Worm (Caenorhabditis elegans) whole organism, young adult: ENCODE results near the gene C56C10.6.

Source experiments
- B0035.1 ChIP-seq: sonication (generic microtip); optimal IDR thresholded peaks from 2 replicates; lab custom pipeline; 2016; ENCODE audit warnings: missing genetic modification characterization, mild to moderate bottlenecking, missing compliant biosample characterization, missing genotype, missing genetic modification reagents
- C06A6.2 ChIP-seq: fragments of 200-800 bp; sonication (Bioruptor generic); conservative IDR thresholded peaks from 2 replicates; pipeline ENCODE4 v1.3.6; 2022; ENCODE audit warnings: missing genetic modification characterization, missing compliant biosample characterization
- F10E7.11 ChIP-seq: sonication (generic microtip); optimal IDR thresholded peaks from 2 replicates; lab custom pipeline; 2017; ENCODE audit warnings: mild to moderate bottlenecking, missing genetic modification characterization, moderate library complexity, missing compliant biosample characterization
- F22D6.2 ChIP-seq: sonication (generic microtip); optimal IDR thresholded peaks from 2 replicates; lab custom pipeline; 2016; ENCODE audit warnings: mild to moderate bottlenecking, missing genetic modification characterization, missing compliant biosample characterization
- F39B2.1 ChIP-seq: fragments of 200-800 bp; sonication (Bioruptor generic); IDR thresholded peaks from 2 replicates; pipeline ENCODE4 v1.3.6; 2022; ENCODE audit warnings: missing genetic modification reagents, missing genetic modification characterization, missing compliant biosample characterization
- F49E8.2 ChIP-seq: sonication (generic microtip); optimal IDR thresholded peaks from 3 replicates; lab custom pipeline; 2017; ENCODE audit warnings: missing genetic modification characterization, mild to moderate bottlenecking, missing compliant biosample characterization, antibody characterized with exemption, moderate library complexity; ENCODE audit not compliant: insufficient read depth
- F52B5.7 ChIP-seq: sonication (generic microtip); optimal IDR thresholded peaks from 2 replicates; lab custom pipeline; 2016; ENCODE audit warnings: mild to moderate bottlenecking, missing genetic modification characterization, missing compliant biosample characterization
- K12H6.12 ChIP-seq: fragments of 200-800 bp; sonication (Bioruptor generic); optimal IDR thresholded peaks from 2 replicates; lab custom pipeline; 2018; ENCODE audit warnings: mild to moderate bottlenecking, missing genetic modification characterization, missing compliant biosample characterization
- ZK185.1 ChIP-seq: sonication (generic microtip); optimal IDR thresholded peaks from 2 replicates; lab custom pipeline; 2016; ENCODE audit warnings: mild to moderate bottlenecking, missing genetic modification characterization, missing compliant biosample characterization; ENCODE audit not compliant: poor library complexity, severe bottlenecking
- akir-1 ChIP-seq: fragments of 200-800 bp; sonication (Bioruptor generic); optimal IDR thresholded peaks from 2 replicates; lab custom pipeline; 2018; ENCODE audit warnings: mild to moderate bottlenecking, missing genetic modification characterization, moderate library complexity, missing compliant biosample characterization
- ama-1 ChIP-seq, 3 experiments: fragments of 150-350 bp in 1 of 3; sonication (generic microtip) in 2 of 3; optimal IDR thresholded peaks; 2 replicates each; lab custom pipeline; 2014 to 2018; ENCODE audit warnings: missing biosample characterization in 2 of 3, missing genetic modification characterization in 2 of 3, missing genetic modification reagents in 2 of 3
- attf-6 ChIP-seq: fragments of 200-800 bp; sonication (Bioruptor generic); IDR thresholded peaks from 2 replicates; pipeline ENCODE4 v1.3.6; 2022; ENCODE audit warnings: missing genetic modification reagents, missing genetic modification characterization, missing compliant biosample characterization
- cebp-2 ChIP-seq: fragments of 200-800 bp; sonication (Bioruptor generic); IDR thresholded peaks from 2 replicates; pipeline ENCODE4 v1.3.6; 2022; ENCODE audit warnings: missing genetic modification characterization, missing compliant biosample characterization
- ceh-27 ChIP-seq: fragments of 200-800 bp; sonication (Bioruptor generic); optimal IDR thresholded peaks from 2 replicates; lab custom pipeline; 2018; ENCODE audit warnings: mild to moderate bottlenecking, missing genetic modification characterization, moderate library complexity, missing compliant biosample characterization
- ceh-40 ChIP-seq: fragments of 200-800 bp; sonication (Bioruptor generic); IDR thresholded peaks from 2 replicates; pipeline ENCODE4 v1.3.6; 2022; ENCODE audit warnings: missing genetic modification characterization, missing compliant biosample characterization
- ceh-79 ChIP-seq: sonication (generic microtip); optimal IDR thresholded peaks from 2 replicates; lab custom pipeline; 2017; ENCODE audit warnings: mild to moderate bottlenecking, missing genetic modification characterization, missing compliant biosample characterization
- ceh-91 ChIP-seq: fragments of 200-800 bp; sonication (Bioruptor generic); IDR thresholded peaks from 2 replicates; pipeline ENCODE4 v1.3.6; 2022; ENCODE audit warnings: missing genetic modification reagents, missing genetic modification characterization, missing compliant biosample characterization
- die-1 ChIP-seq: sonication (generic microtip); optimal IDR thresholded peaks from 2 replicates; lab custom pipeline; 2016; ENCODE audit warnings: missing genotype, mild to moderate bottlenecking, missing genetic modification characterization, missing compliant biosample characterization
- dox-1 ChIP-seq: fragments of 200-800 bp; sonication (Bioruptor generic); IDR thresholded peaks from 2 replicates; pipeline ENCODE4 v1.3.6; 2022; ENCODE audit warnings: missing genetic modification reagents, missing genetic modification characterization, missing compliant biosample characterization
- dpff-1 ChIP-seq: sonication (generic microtip); optimal IDR thresholded peaks from 2 replicates; lab custom pipeline; 2017; ENCODE audit warnings: mild to moderate bottlenecking, missing genetic modification characterization, missing compliant biosample characterization
- efl-1 ChIP-seq: fragments of 150-350 bp; optimal IDR thresholded peaks from 2 replicates; lab custom pipeline; 2014; ENCODE audit warnings: missing biosample characterization, missing genetic modification reagents, missing genetic modification characterization
- egl-18 ChIP-seq: fragments of 200-800 bp; sonication (Bioruptor generic); IDR thresholded peaks from 2 replicates; pipeline ENCODE4 v1.3.6; 2022; ENCODE audit warnings: missing genetic modification reagents, missing genetic modification characterization, missing compliant biosample characterization
- egl-44 ChIP-seq: fragments of 200-800 bp; sonication (Bioruptor generic); IDR thresholded peaks from 2 replicates; pipeline ENCODE4 v1.3.6; 2022; ENCODE audit warnings: missing genetic modification reagents, missing genetic modification characterization, missing compliant biosample characterization
- gei-17 ChIP-seq: fragments of 200-800 bp; sonication (Bioruptor generic); optimal IDR thresholded peaks from 2 replicates; lab custom pipeline; 2018; ENCODE audit warnings: mild to moderate bottlenecking, missing genetic modification characterization, missing compliant biosample characterization
- him-1 ChIP-seq: sonication (generic microtip); optimal IDR thresholded peaks from 2 replicates; lab custom pipeline; 2016; ENCODE audit warnings: missing genotype, missing genetic modification reagents, missing genetic modification characterization, missing compliant biosample characterization
- hmg-20 ChIP-seq: fragments of 200-800 bp; sonication (Bioruptor generic); IDR thresholded peaks from 2 replicates; pipeline ENCODE4 v1.3.6; 2022; ENCODE audit warnings: missing genetic modification reagents, missing genetic modification characterization, missing compliant biosample characterization
- lin-26 ChIP-seq: fragments of 200-800 bp; sonication (Bioruptor generic); IDR thresholded peaks from 2 replicates; pipeline ENCODE4 v1.3.6; 2022; ENCODE audit warnings: missing genetic modification reagents, missing genetic modification characterization, missing compliant biosample characterization
- lin-54 ChIP-seq: fragments of 200-800 bp; sonication (Bioruptor generic); optimal IDR thresholded peaks from 2 replicates; lab custom pipeline; 2018; ENCODE audit warnings: mild to moderate bottlenecking, missing genetic modification characterization, missing compliant biosample characterization
- lir-1 ChIP-seq: fragments of 200-800 bp; sonication (Bioruptor generic); conservative IDR thresholded peaks from 2 replicates; pipeline ENCODE4 v1.3.6; 2022; ENCODE audit warnings: missing genetic modification reagents, missing genetic modification characterization, missing compliant biosample characterization
- lsy-27 ChIP-seq: sonication (generic microtip); optimal IDR thresholded peaks from 2 replicates; lab custom pipeline; 2017; ENCODE audit warnings: missing genetic modification characterization, mild to moderate bottlenecking, missing compliant biosample characterization, antibody characterized with exemption, missing genotype, borderline replicate concordance; ENCODE audit not compliant: insufficient read depth
- madf-10 ChIP-seq: sonication (generic microtip); optimal IDR thresholded peaks from 2 replicates; lab custom pipeline; 2016; ENCODE audit warnings: mild to moderate bottlenecking, missing genetic modification characterization, missing compliant biosample characterization
- madf-3 ChIP-seq: fragments of 200-800 bp; sonication (Bioruptor generic); IDR thresholded peaks from 2 replicates; pipeline ENCODE4 v1.3.6; 2022; ENCODE audit warnings: missing genetic modification reagents, missing genetic modification characterization, missing compliant biosample characterization
- mes-4 ChIP-seq: sonication (generic microtip); optimal IDR thresholded peaks from 2 replicates; lab custom pipeline; 2016; ENCODE audit warnings: missing genotype, missing genetic modification characterization, missing compliant biosample characterization
- nfya-1 ChIP-seq: sonication (generic microtip); optimal IDR thresholded peaks from 2 replicates; lab custom pipeline; 2017; ENCODE audit warnings: antibody characterized with exemption, missing compliant biosample characterization, missing genetic modification characterization, borderline replicate concordance; ENCODE audit not compliant: insufficient read depth
- nhr-27 ChIP-seq: fragments of 200-800 bp; sonication (Bioruptor generic); optimal IDR thresholded peaks from 2 replicates; lab custom pipeline; 2018; ENCODE audit warnings: mild to moderate bottlenecking, missing genetic modification characterization, moderate library complexity, missing compliant biosample characterization
- rec-8 ChIP-seq, 2 experiments: sonication (generic microtip); optimal IDR thresholded peaks; 2 replicates each; lab custom pipeline; 2016; ENCODE audit warnings: mild to moderate bottlenecking in 2 of 2, missing genetic modification characterization in 2 of 2, missing genetic modification reagents in 2 of 2, missing genotype in 2 of 2, missing biosample characterization in 1 of 2, missing compliant biosample characterization in 1 of 2, moderate library complexity in 1 of 2
- repo-1 ChIP-seq: sonication (generic microtip); optimal IDR thresholded peaks from 2 replicates; lab custom pipeline; 2017; ENCODE audit warnings: mild to moderate bottlenecking, missing genetic modification characterization, missing compliant biosample characterization
- snpc-1.1 ChIP-seq: sonication (generic microtip); optimal IDR thresholded peaks from 2 replicates; lab custom pipeline; 2017; ENCODE audit warnings: missing genetic modification characterization, mild to moderate bottlenecking, missing compliant biosample characterization, antibody characterized with exemption, moderate library complexity, missing genotype, missing genetic modification reagents; ENCODE audit not compliant: insufficient read depth
- sptf-2 ChIP-seq: fragments of 200-800 bp; sonication (Bioruptor generic); optimal IDR thresholded peaks from 2 replicates; lab custom pipeline; 2018; ENCODE audit warnings: mild to moderate bottlenecking, missing genetic modification characterization, missing compliant biosample characterization
- tbp1 ChIP-seq: fragments of 200-800 bp; sonication (Bioruptor generic); optimal IDR thresholded peaks from 2 replicates; lab custom pipeline; 2018; ENCODE audit warnings: mild to moderate bottlenecking, missing genetic modification characterization, missing compliant biosample characterization
- zfh-2 ChIP-seq: fragments of 200-800 bp; sonication (Bioruptor generic); conservative IDR thresholded peaks from 2 replicates; pipeline ENCODE4 v1.3.6; 2022; ENCODE audit warnings: missing genetic modification reagents, missing genetic modification characterization, missing compliant biosample characterization
- ztf-28 ChIP-seq: fragments of 200-800 bp; sonication (Bioruptor generic); IDR thresholded peaks from 2 replicates; pipeline ENCODE4 v1.3.6; 2022; ENCODE audit warnings: missing genetic modification reagents, missing genetic modification characterization, missing compliant biosample characterization
- ztf-3 ChIP-seq: fragments of 200-800 bp; sonication (Bioruptor generic); optimal IDR thresholded peaks from 2 replicates; lab custom pipeline; 2018; ENCODE audit warnings: mild to moderate bottlenecking, missing genetic modification characterization, missing compliant biosample characterization
- ztf-6 ChIP-seq: fragments of 200-800 bp; sonication (Bioruptor generic); IDR thresholded peaks from 2 replicates; pipeline ENCODE4 v1.3.6; 2022; ENCODE audit warnings: missing genetic modification reagents, missing genetic modification characterization, missing compliant biosample characterization

The C56C10.6 gene

DNA sequence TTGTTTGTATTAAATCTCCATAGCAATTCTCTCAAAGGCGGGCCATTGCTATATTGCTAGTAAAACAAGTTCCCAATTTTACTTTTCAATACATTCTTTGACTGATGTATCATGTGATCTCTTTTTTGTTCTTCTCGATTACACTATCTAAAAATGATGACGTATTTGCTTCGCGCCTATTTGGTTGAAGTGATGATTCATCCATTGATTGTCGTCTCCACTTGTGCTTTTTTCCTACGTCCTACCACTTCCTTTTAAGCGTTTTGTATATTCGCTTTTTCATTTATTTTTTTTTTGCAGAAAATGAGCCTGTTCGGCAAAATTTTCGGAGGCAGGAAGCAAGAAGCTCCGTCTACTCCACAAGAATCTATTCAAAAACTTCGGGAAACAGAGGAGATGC lies 8.3 kb upstream of the C56C10.6 start, which contains the start of gene vps-32.1:
Gene vps-32.1, plus strand, starts transcription at position 301 of the 400 bp plus-strand sequence.
- no peak for TF ChIP-seq egl-44 (GFP tag; lab: Robert Waterston, UW)
- TF ChIP-seq lin-26 (GFP tag; lab: Robert Waterston, UW), result 0 out of 2 replicates have a peak, but pooled peaks have one; percentile 19

ce11 chrII:6588605-6589292 lies 7.6 kb upstream of the C56C10.6 start, which contains the start of gene icd-1:
TSS of gene icd-1 (minus strand) at chrII:6588655.
- TF ChIP-seq snpc-1.1 (tag; lab: Kevin White, UChicago) (peak; percentile 77), rec-8 (tag; optimal IDR thresholded peaks at IDR 0.05; lab: Kevin White, UChicago) (peak in 1 of 2 experiments; percentile 65), lsy-27 (no peak), ztf-28 (GFP tag; lab: Robert Waterston, UW) (0 out of 2 replicates have a peak, but pooled peaks have one; percentile 25), K12H6.12 (tag; lab: Kevin White, UChicago) (peak; percentile 91), ceh-79 (tag; lab: Kevin White, UChicago) (no peak), repo-1 (tag; lab: Kevin White, UChicago) (peak; percentile 87), sptf-2 (no peak), F52B5.7 (tag; lab: Kevin White, UChicago) (no peak), die-1 (tag; lab: Kevin White, UChicago) (no peak), attf-6 (GFP tag; lab: Robert Waterston, UW) (peak; percentile 61; the same call in 1 of the 2 replicates), ceh-27 (GFP tag; lab: Kevin White, UChicago) (peak; percentile 85), ceh-91 (GFP tag; lab: Robert Waterston, UW) (peak; percentile 78), nhr-27 (tag; lab: Kevin White, UChicago) (no peak), mes-4 (tag; lab: Kevin White, UChicago) (no peak), him-1 (tag; lab: Kevin White, UChicago) (peak; percentile 63), B0035.1 (tag; lab: Kevin White, UChicago) (no peak), ztf-3 (peak; percentile 30), F22D6.2 (peak; percentile 48), ztf-6 (GFP tag; lab: Robert Waterston, UW) (0 out of 2 replicates have a peak, but pooled peaks have one; percentile 37), dpff-1 (tag; lab: Kevin White, UChicago) (no peak), F49E8.2 (tag; lab: Kevin White, UChicago) (peak; percentile 96), egl-18 (GFP tag; lab: Robert Waterston, UW) (0 out of 2 replicates have a peak, but pooled peaks have one; percentile 28), F39B2.1 (no peak), efl-1 (GFP tag; lab: Kevin White, UChicago) (peak; percentile 64), akir-1 (GFP tag; lab: Kevin White, UChicago) (no peak), F10E7.11 (tag; lab: Kevin White, UChicago) (peak; percentile 16), lir-1 (GFP tag; lab: Robert Waterston, UW) (peak; percentile 85), nfya-1 (tag; lab: Kevin White, UChicago) (no peak), ama-1 (optimal IDR thresholded peaks at IDR 0.05; lab: Kevin White, UChicago) (no peak), ama-1 (GFP tag; optimal IDR thresholded peaks at IDR 0.05; lab: Kevin White, UChicago) (peak in 1 of 2 experiments; percentile 12), tbp1 (GFP tag; lab: Kevin White, UChicago) (peak; percentile 76), lin-54 (peak; percentile 90), cebp-2 (0 out of 2 replicates have a peak, but pooled peaks have one; percentile 55), hmg-20 (GFP tag; lab: Robert Waterston, UW) (0 out of 2 replicates have a peak, but pooled peaks have one; percentile 55), zfh-2 (peak; percentile 84), madf-3 (GFP tag; lab: Robert Waterston, UW) (peak; percentile 89), ceh-40 (GFP tag; lab: Robert Waterston, UW) (no peak), C06A6.2 (GFP tag; lab: Robert Waterston, UW) (peak; percentile 84), gei-17 (GFP tag; lab: Kevin White, UChicago) (peak; percentile 80), madf-10 (peak; percentile 79), ZK185.1 (tag; lab: Kevin White, UChicago) (peak; percentile 86), dox-1 (GFP tag; lab: Robert Waterston, UW) (peak; percentile 95)
